Fruit fly (Drosophila melanogaster): ENCODE results near the gene Saf6.
A peak's percentile ranks its signal among the peaks of the same experiment; 100 is the strongest.

Saf6 gene

DNA sequence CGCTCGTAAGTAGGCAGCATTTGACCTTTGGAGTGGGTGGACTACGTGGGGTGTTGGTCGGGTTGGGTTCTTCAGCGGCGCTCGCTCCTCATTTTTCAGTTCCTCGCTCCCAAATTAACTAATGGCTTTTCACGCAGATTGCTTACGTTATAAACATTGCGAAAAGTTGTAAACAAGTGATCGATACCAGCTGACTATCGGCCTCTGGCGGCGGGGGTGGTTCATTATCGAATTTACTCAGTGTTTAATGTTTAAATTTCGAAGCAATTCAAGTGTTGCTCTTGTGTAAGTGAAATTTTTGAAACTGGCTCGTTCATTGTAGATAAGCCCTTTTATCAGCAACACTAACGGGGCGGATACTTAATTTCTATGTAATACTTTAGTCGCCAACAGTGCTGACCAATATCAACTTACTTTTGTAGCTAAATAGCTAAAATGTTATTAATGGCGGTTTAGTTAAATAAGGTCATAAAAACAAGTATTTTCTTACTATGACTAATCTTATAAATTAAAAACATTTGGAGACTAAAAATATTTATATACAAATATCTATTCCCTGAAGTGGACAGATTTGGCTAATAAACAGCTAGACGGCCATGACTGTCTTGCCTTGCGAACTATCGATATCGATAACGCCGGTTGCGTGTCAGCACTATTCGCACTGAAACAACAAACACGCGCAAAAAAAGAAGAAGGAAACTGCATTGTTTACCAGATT is 3.7 kb upstream of the Saf6 start, which contains the start of the genes PGAP2 and Clp (continued):
- TF ChIP-seq Stat92E (GFP tag; optimal IDR thresholded peaks at IDR 0.05) = no peak
- TF ChIP-seq CG10431 (GFP tag; optimal IDR thresholded peaks at IDR 0.05) = no peak
- TF ChIP-seq Fer1 (GFP tag; optimal IDR thresholded peaks at IDR 0.05) = peak; percentile 51
- peak; percentile 34 for TF ChIP-seq CG31388 (GFP tag; optimal IDR thresholded peaks at IDR 0.05)
- peak; percentile 11 for TF ChIP-seq fu2 (GFP tag; optimal IDR thresholded peaks at IDR 0.05)
- peak; percentile 91 for TF ChIP-seq CG17361 (GFP tag; IDR thresholded peaks at IDR 0.05)
- peak; percentile 21; the same call in 1 of the 2 replicates for TF ChIP-seq CG2129 (GFP tag; IDR thresholded peaks at IDR 0.05; ENCODE audit: partially characterized antibody)
- no peak for TF ChIP-seq dati (GFP tag; IDR thresholded peaks at IDR 0.05)
- no peak for TF ChIP-seq ham (GFP tag; IDR thresholded peaks at IDR 0.05)
- TF ChIP-seq CG17186 (GFP tag; optimal IDR thresholded peaks at IDR 0.05) = peak; percentile 48
- TF ChIP-seq Ada2b (GFP tag; IDR thresholded peaks at IDR 0.05) = peak; percentile 61; the same call in 1 of the 2 replicates
- TF ChIP-seq ERR (GFP tag; optimal IDR thresholded peaks at IDR 0.05) = no peak
- peak; percentile 78 for TF ChIP-seq Fer3 (tag; optimal IDR thresholded peaks at IDR 0.05)
- no peak for TF ChIP-seq Elba2 (GFP tag; optimal IDR thresholded peaks at IDR 0.05)
- TF ChIP-seq CG42726 (GFP tag; IDR thresholded peaks at IDR 0.05; ENCODE audit: partially characterized antibody) = no peak
- no peak for TF ChIP-seq run (tag; optimal IDR thresholded peaks at IDR 0.05)
- TF ChIP-seq Nf-YB (GFP tag; optimal IDR thresholded peaks at IDR 0.05) = peak; percentile 51
- TF ChIP-seq insv (GFP tag; optimal IDR thresholded peaks at IDR 0.05) = no peak
- TF ChIP-seq ab (GFP tag; optimal IDR thresholded peaks at IDR 0.05) = no peak
- no peak for TF ChIP-seq disco-r (GFP tag; optimal IDR thresholded peaks at IDR 0.05)
- no peak for TF ChIP-seq YL-1 (GFP tag; optimal IDR thresholded peaks at IDR 0.05)
- TF ChIP-seq CG3995 (GFP tag; optimal IDR thresholded peaks at IDR 0.05) = peak; percentile 9
- TF ChIP-seq pnt (GFP tag; optimal IDR thresholded peaks at IDR 0.05) = peak; percentile 16
- TF ChIP-seq Hr78 (GFP tag; optimal IDR thresholded peaks at IDR 0.05) = no peak
- no peak for TF ChIP-seq Sox100B (GFP tag; optimal IDR thresholded peaks at IDR 0.05)
- TF ChIP-seq Dbx (GFP tag; IDR thresholded peaks at IDR 0.05) = peak; percentile 72; the same call in 2 of the 3 replicates
- TF ChIP-seq CG3847 (GFP tag; IDR thresholded peaks at IDR 0.05) = peak; percentile 79

DNA sequence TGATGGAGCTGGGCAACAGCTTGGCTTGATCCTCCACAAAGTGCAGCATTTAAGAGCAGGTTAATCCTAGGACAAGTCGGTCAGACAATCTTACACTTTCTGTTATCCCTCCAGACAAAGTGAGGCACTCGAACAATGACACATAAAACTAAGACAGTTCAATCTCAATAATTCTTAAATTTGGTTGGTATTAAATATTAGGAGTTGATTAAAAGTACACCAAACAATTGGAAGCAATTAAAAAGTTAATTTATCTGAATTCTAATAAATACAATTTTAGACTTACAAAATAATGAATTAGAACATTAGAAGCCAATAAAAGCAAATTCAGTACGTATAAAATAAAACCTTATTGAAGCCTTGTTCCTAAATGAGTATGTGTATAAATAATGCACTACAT is 2.1 kb upstream of the Saf6 start, which contains the start of gene CG15880:
Gene CG15880 (minus strand): TSS at position 101 of the 400 bp plus-strand sequence.
- no peak for TF ChIP-seq bsh (GFP tag; optimal IDR thresholded peaks at IDR 0.05)
- TF ChIP-seq Awh (GFP tag; IDR thresholded peaks at IDR 0.05) = no peak
- TF ChIP-seq hkb (optimal IDR thresholded peaks at IDR 0.05) = no peak
- TF ChIP-seq hkb (GFP tag; IDR thresholded peaks at IDR 0.05) = no peak
- TF ChIP-seq CG30431 (GFP tag; optimal IDR thresholded peaks at IDR 0.05) = no peak
- TF ChIP-seq tx (GFP tag; optimal IDR thresholded peaks at IDR 0.05) = no peak
- TF ChIP-seq CG18262 (tag; optimal IDR thresholded peaks at IDR 0.05) = no peak
- no peak for TF ChIP-seq Nf-YB (GFP tag; optimal IDR thresholded peaks at IDR 0.05)
- no peak for TF ChIP-seq dimm (GFP tag; IDR thresholded peaks at IDR 0.05)
- no peak for TF ChIP-seq usp (GFP tag; optimal IDR thresholded peaks at IDR 0.05)
- TF ChIP-seq sr (GFP tag; IDR thresholded peaks at IDR 0.05) = no peak
- no peak for TF ChIP-seq gfzf (GFP tag; optimal IDR thresholded peaks at IDR 0.05)
- TF ChIP-seq gcm2 (GFP tag; optimal IDR thresholded peaks at IDR 0.05) = no peak
- TF ChIP-seq CG1233 (GFP tag; optimal IDR thresholded peaks at IDR 0.05) = no peak
